Fruit fly (Drosophila melanogaster) whole organism, embryonic: ENCODE measurements around the gene Cont.

Source experiments
- Abd-B ChIP-seq: fragments of 200-800 bp; sonication (Bioruptor generic); optimal IDR thresholded peaks from 2 replicates; lab custom pipeline; 2018; ENCODE audit warnings: missing biosample characterization, mild to moderate bottlenecking, missing genetic modification characterization, moderate library complexity
- CG10321 ChIP-seq: fragments of 200-800 bp; sonication (Bioruptor generic); IDR thresholded peaks from 2 replicates; pipeline ENCODE4 v1.3.6; 2022; ENCODE audit warnings: missing biosample characterization, missing genetic modification characterization
- CG10366 ChIP-seq: fragments of 200-800 bp; sonication (Bioruptor generic); IDR thresholded peaks from 2 replicates; pipeline ENCODE4 v1.3.6; 2022; ENCODE audit warnings: missing biosample characterization, missing genetic modification characterization
- CG10462 ChIP-seq: fragments of 200-800 bp; sonication (Bioruptor generic); optimal IDR thresholded peaks from 2 replicates; lab custom pipeline; 2016; ENCODE audit warnings: missing biosample characterization, missing genetic modification characterization
- CG10979 ChIP-seq: fragments of 200-800 bp; sonication (Bioruptor generic); optimal IDR thresholded peaks from 2 replicates; lab custom pipeline; 2018; ENCODE audit warnings: missing biosample characterization, mild to moderate bottlenecking, missing genetic modification characterization, moderate library complexity
- CG11696 ChIP-seq: fragments of 200-800 bp; sonication (Bioruptor generic); IDR thresholded peaks from 2 replicates; pipeline ENCODE4 v1.3.6; 2022; ENCODE audit warnings: missing biosample characterization, missing genetic modification characterization
- CG11723 ChIP-seq: fragments of 200-800 bp; sonication (Bioruptor generic); optimal IDR thresholded peaks from 2 replicates; lab custom pipeline; 2017; ENCODE audit warnings: missing biosample characterization, mild to moderate bottlenecking, missing genetic modification characterization
- CG12659 ChIP-seq: fragments of 200-800 bp; sonication (Bioruptor generic); optimal IDR thresholded peaks from 3 replicates; lab custom pipeline; 2017; ENCODE audit warnings: mild to moderate bottlenecking, missing biosample characterization, missing genetic modification reagents, missing genetic modification characterization
- CG12942 ChIP-seq: fragments of 200-800 bp; sonication (Bioruptor generic); optimal IDR thresholded peaks from 3 replicates; lab custom pipeline; 2016; ENCODE audit warnings: missing biosample characterization, missing genetic modification characterization
- CG13123 ChIP-seq: fragments of 200-800 bp; sonication (Bioruptor generic); optimal IDR thresholded peaks from 2 replicates; lab custom pipeline; 2016; ENCODE audit warnings: missing biosample characterization, missing genetic modification characterization
- CG14710 ChIP-seq: fragments of 200-800 bp; sonication (Bioruptor generic); optimal IDR thresholded peaks from 3 replicates; lab custom pipeline; 2019; ENCODE audit warnings: missing biosample characterization, mild to moderate bottlenecking, missing genetic modification characterization, moderate library complexity
- CG15514 ChIP-seq: fragments of 200-800 bp; sonication (Bioruptor generic); optimal IDR thresholded peaks from 3 replicates; lab custom pipeline; 2017; ENCODE audit warnings: missing biosample characterization, missing genetic modification characterization, mild to moderate bottlenecking, moderate library complexity, missing genetic modification reagents
- CG18764 ChIP-seq: fragments of 200-800 bp; sonication (Bioruptor generic); optimal IDR thresholded peaks from 3 replicates; lab custom pipeline; 2016; ENCODE audit warnings: missing biosample characterization, missing genetic modification characterization
- CG31388 ChIP-seq: fragments of 200-800 bp; sonication (Bioruptor generic); optimal IDR thresholded peaks from 2 replicates; lab custom pipeline; 2016; ENCODE audit warnings: missing biosample characterization, missing genetic modification characterization
- CG34376 ChIP-seq: fragments of 200-800 bp; sonication (Bioruptor generic); optimal IDR thresholded peaks from 2 replicates; lab custom pipeline; 2018; ENCODE audit warnings: missing biosample characterization, mild to moderate bottlenecking, missing genetic modification characterization
- CG4360 ChIP-seq: fragments of 200-800 bp; sonication (Bioruptor generic); IDR thresholded peaks from 2 replicates; pipeline ENCODE4 v1.3.6; 2022; ENCODE audit warnings: missing biosample characterization, missing genetic modification characterization
- CG9797 ChIP-seq: fragments of 200-800 bp; sonication (Bioruptor generic); optimal IDR thresholded peaks from 3 replicates; lab custom pipeline; 2018; ENCODE audit warnings: missing biosample characterization, mild to moderate bottlenecking, missing genetic modification characterization
- Dll ChIP-seq: fragments of 200-800 bp; sonication (Bioruptor generic); IDR thresholded peaks from 4 replicates; pipeline ENCODE4 v1.3.6; 2022; ENCODE audit warnings: missing biosample characterization, missing genetic modification characterization; ENCODE audit not compliant: partially characterized antibody
- Doc2 ChIP-seq: fragments of 200-800 bp; sonication (Bioruptor generic); IDR thresholded peaks from 2 replicates; pipeline ENCODE4 v1.3.6; 2022; ENCODE audit warnings: missing biosample characterization, missing genetic modification characterization
- Dref ChIP-seq: fragments of 200-800 bp; sonication (Bioruptor generic); IDR thresholded peaks from 2 replicates; pipeline ENCODE4 v1.3.6; 2022; ENCODE audit warnings: missing biosample characterization, missing genetic modification characterization
- Ets65A ChIP-seq: fragments of 200-800 bp; sonication (Bioruptor generic); peaks from one replicate; lab custom pipeline; 2016; ENCODE audit warnings: missing biosample characterization, missing genetic modification characterization
- Hand ChIP-seq: fragments of 200-800 bp; sonication (Bioruptor generic); optimal IDR thresholded peaks from 2 replicates; lab custom pipeline; 2017; ENCODE audit warnings: mild to moderate bottlenecking, missing biosample characterization, missing genetic modification reagents, missing genetic modification characterization
- Lim3 ChIP-seq: fragments of 200-800 bp; sonication (Bioruptor generic); IDR thresholded peaks from 2 replicates; pipeline ENCODE4 v1.3.6; 2022; ENCODE audit warnings: missing biosample characterization, missing genetic modification characterization
- Myb ChIP-seq: fragments of 200-800 bp; sonication (Bioruptor generic); optimal IDR thresholded peaks from 2 replicates; lab custom pipeline; 2016; ENCODE audit warnings: missing biosample characterization, missing genetic modification characterization
- Nf-YB ChIP-seq: fragments of 200-800 bp; sonication (Bioruptor generic); optimal IDR thresholded peaks from 3 replicates; lab custom pipeline; 2019; ENCODE audit warnings: missing biosample characterization, mild to moderate bottlenecking, missing genetic modification characterization, moderate library complexity
- NfI ChIP-seq: fragments of 200-800 bp; sonication (Bioruptor generic); optimal IDR thresholded peaks from 3 replicates; lab custom pipeline; 2018; ENCODE audit warnings: missing biosample characterization, mild to moderate bottlenecking, missing genetic modification characterization, moderate library complexity
- Rx ChIP-seq: fragments of 200-800 bp; sonication (Bioruptor generic); IDR thresholded peaks from 2 replicates; pipeline ENCODE4 v1.3.6; 2022; ENCODE audit warnings: missing biosample characterization, missing genetic modification characterization
- Sin3A ChIP-seq: fragments of >200 bp; optimal IDR thresholded peaks from 2 replicates; lab custom pipeline; 2018
- Sox102F ChIP-seq: fragments of 200-800 bp; sonication (Bioruptor generic); optimal IDR thresholded peaks from 2 replicates; lab custom pipeline; 2018; ENCODE audit warnings: missing biosample characterization, mild to moderate bottlenecking, missing genetic modification characterization, moderate library complexity
- Spps ChIP-seq: fragments of 200-800 bp; sonication (Bioruptor generic); optimal IDR thresholded peaks from 2 replicates; lab custom pipeline; 2018; ENCODE audit warnings: missing biosample characterization, mild to moderate bottlenecking, missing genetic modification characterization
- Ssrp ChIP-seq: fragments of 200-800 bp; sonication (Bioruptor generic); optimal IDR thresholded peaks from 2 replicates; lab custom pipeline; 2018; ENCODE audit warnings: missing biosample characterization, mild to moderate bottlenecking, missing genetic modification characterization, moderate library complexity
- Trl ChIP-seq, 3 experiments: fragments of >200 bp in 2 of 3; fragments of 200-800 bp in 1 of 3; sonication (Bioruptor generic) in 1 of 3; optimal IDR thresholded peaks; 2 replicates in 1 of 3; 3 replicates in 2 of 3; lab custom pipeline; 2016 to 2017; ENCODE audit warnings: missing biosample characterization in 1 of 3, missing genetic modification characterization in 1 of 3
- Xbp1 ChIP-seq: fragments of 200-800 bp; sonication (Bioruptor generic); optimal IDR thresholded peaks from 3 replicates; lab custom pipeline; 2016; ENCODE audit warnings: missing biosample characterization, mild to moderate bottlenecking, missing genetic modification characterization
- ac ChIP-seq: fragments of 200-800 bp; sonication (Bioruptor generic); optimal IDR thresholded peaks from 3 replicates; lab custom pipeline; 2017; ENCODE audit warnings: missing biosample characterization, mild to moderate bottlenecking, missing genetic modification characterization
- amos ChIP-seq: fragments of 200-800 bp; sonication (Bioruptor generic); IDR thresholded peaks from 2 replicates; pipeline ENCODE4 v1.3.6; 2022; ENCODE audit warnings: missing biosample characterization, missing genetic modification characterization; ENCODE audit not compliant: partially characterized antibody
- aop ChIP-seq: fragments of 200-800 bp; sonication (Bioruptor generic); IDR thresholded peaks from 2 replicates; pipeline ENCODE4 v1.3.6; 2022; ENCODE audit warnings: missing biosample characterization, missing genetic modification characterization
- fd96Cb ChIP-seq: fragments of 200-800 bp; sonication (Bioruptor generic); optimal IDR thresholded peaks from 2 replicates; lab custom pipeline; 2018; ENCODE audit warnings: missing biosample characterization, mild to moderate bottlenecking, missing genetic modification characterization, moderate library complexity
- gsb ChIP-seq: fragments of 200-800 bp; sonication (Bioruptor generic); IDR thresholded peaks from 2 replicates; pipeline ENCODE4 v1.3.6; 2022; ENCODE audit warnings: missing biosample characterization, missing genetic modification characterization
- nerfin-2 ChIP-seq: fragments of 200-800 bp; sonication (Bioruptor generic); IDR thresholded peaks from 2 replicates; pipeline ENCODE4 v1.3.6; 2022; ENCODE audit warnings: missing biosample characterization, missing genetic modification characterization; ENCODE audit not compliant: partially characterized antibody
- pan ChIP-seq, 4 experiments: fragments of >200 bp in 3 of 4; fragments of 200-800 bp in 1 of 4; sonication (Bioruptor generic) in 1 of 4; optimal IDR thresholded peaks in 3 of 4; IDR thresholded peaks in 1 of 4; 2 replicates each; pipeline versions ENCODE4 v1.3.6 to Lab custom; 2017 to 2022; ENCODE audit warnings: missing biosample characterization in 2 of 4, missing genetic modification characterization in 2 of 4, mixed read lengths in 1 of 4
- pb ChIP-seq: fragments of 200-800 bp; sonication (Bioruptor generic); optimal IDR thresholded peaks from 3 replicates; lab custom pipeline; 2016; ENCODE audit warnings: missing biosample characterization, missing genetic modification characterization
- peb ChIP-seq: fragments of 200-800 bp; sonication (Bioruptor generic); IDR thresholded peaks from 2 replicates; pipeline ENCODE4 v1.3.6; 2022; ENCODE audit warnings: missing biosample characterization, missing genetic modification characterization
- schlank ChIP-seq: fragments of 200-800 bp; sonication (Bioruptor generic); optimal IDR thresholded peaks from 2 replicates; lab custom pipeline; 2018; ENCODE audit warnings: missing biosample characterization, mild to moderate bottlenecking, missing genetic modification characterization
- sens-2 ChIP-seq: fragments of 200-800 bp; sonication (Bioruptor generic); IDR thresholded peaks from 2 replicates; pipeline ENCODE4 v1.3.6; 2022; ENCODE audit warnings: missing biosample characterization, missing genetic modification characterization
- shn ChIP-seq: fragments of 200-800 bp; sonication (Bioruptor generic); optimal IDR thresholded peaks from 3 replicates; lab custom pipeline; 2016; ENCODE audit warnings: missing biosample characterization, missing genetic modification characterization
- tgo ChIP-seq: fragments of 200-800 bp; sonication (Bioruptor generic); IDR thresholded peaks from 3 replicates; pipeline ENCODE4 v1.3.6; 2022; ENCODE audit warnings: missing biosample characterization, missing genetic modification characterization
- tup ChIP-seq: fragments of 200-800 bp; sonication (Bioruptor generic); optimal IDR thresholded peaks from 2 replicates; lab custom pipeline; 2016; ENCODE audit warnings: missing biosample characterization, mild to moderate bottlenecking, missing genetic modification characterization, moderate library complexity
- unc-4 ChIP-seq: fragments of 200-800 bp; sonication (Bioruptor generic); IDR thresholded peaks from 2 replicates; pipeline ENCODE4 v1.3.6; 2022; ENCODE audit warnings: missing biosample characterization, missing genetic modification characterization; ENCODE audit not compliant: partially characterized antibody
- z ChIP-seq: fragments of 200-800 bp; sonication (Bioruptor generic); IDR thresholded peaks from 3 replicates; pipeline ENCODE4 v1.3.6; 2022; ENCODE audit warnings: missing biosample characterization, missing genetic modification characterization

Gene Cont

dm6 chr3R:4381079-4381919 lies at the start of gene Cont (continued):
- TF ChIP-seq Spps (tag; lab: Kevin White, UChicago) (no peak), CG14710 (tag; lab: Kevin White, UChicago) (peak; percentile 46), Dref (GFP tag; lab: Robert Waterston, UW) (peak; percentile 99), aop (GFP tag; lab: Robert Waterston, UW) (no peak), fd96Cb (tag; lab: Kevin White, UChicago) (no peak), Myb (GFP tag; lab: Kevin White, UChicago) (peak; percentile 30), unc-4 (GFP tag; lab: Robert Waterston, UW) (peak; percentile 94), Lim3 (GFP tag; lab: Robert Waterston, UW) (no peak), Sin3A (lab: Kevin White, UChicago) (peak; percentile 40), Rx (GFP tag; lab: Robert Waterston, UW) (no peak), pb (no peak), CG10462 (no peak), CG9797 (GFP tag; lab: Kevin White, UChicago) (peak; percentile 59), CG10979 (tag; lab: Kevin White, UChicago) (no peak), NfI (no peak), Xbp1 (no peak), CG10321 (no peak), Dll (peak; percentile 91), CG10366 (GFP tag; lab: Robert Waterston, UW) (no peak), Ets65A (no peak), CG11696 (no peak), pan (optimal IDR thresholded peaks at IDR 0.05; lab: Kevin White, UChicago) (no peak), pan (GFP tag; optimal IDR thresholded peaks at IDR 0.05 in 1 of 2, IDR thresholded peaks at IDR 0.05 in 1 of 2) (peak in 1 of 2 experiments; percentile 7), Trl (optimal IDR thresholded peaks at IDR 0.05; lab: Kevin White, UChicago) (no peak), Trl (GFP tag; optimal IDR thresholded peaks at IDR 0.05; lab: Kevin White, UChicago) (no peak), sens-2 (GFP tag; lab: Robert Waterston, UW) (no peak), nerfin-2 (GFP tag; lab: Robert Waterston, UW) (peak; percentile 94), Hand (GFP tag; lab: Kevin White, UChicago) (no peak), gsb (GFP tag; lab: Robert Waterston, UW) (no peak), CG34376 (no peak), tgo (GFP tag; lab: Robert Waterston, UW) (no peak), shn (GFP tag; lab: Kevin White, UChicago) (no peak), CG11723 (GFP tag; lab: Kevin White, UChicago) (no peak), CG12942 (no peak), CG12659 (GFP tag; lab: Kevin White, UChicago) (peak; percentile 48), Abd-B (GFP tag; lab: Kevin White, UChicago) (no peak), z (no peak), schlank (tag; lab: Kevin White, UChicago) (no peak), CG18764 (GFP tag; lab: Kevin White, UChicago) (no peak), Nf-YB (GFP tag; lab: Kevin White, UChicago) (no peak), ac (no peak), CG15514 (GFP tag; lab: Kevin White, UChicago) (peak; percentile 68), peb (no peak), CG31388 (GFP tag; lab: Kevin White, UChicago) (no peak), Doc2 (no peak), Ssrp (tag; lab: Kevin White, UChicago) (no peak), tup (peak; percentile 31), CG13123 (no peak), amos (GFP tag; lab: Robert Waterston, UW) (peak; percentile 97), CG4360 (GFP tag; lab: Robert Waterston, UW) (no peak), Sox102F (no peak)
